Worm (Caenorhabditis elegans): ENCODE measurements around the gene T26C5.3.

Gene T26C5.3

ce11 chrII:9236972-9237371 is 589 bp downstream of the T26C5.3 start:
- no peak for TF ChIP-seq M03D4.4 (tag; optimal IDR thresholded peaks at IDR 0.05)

DNA sequence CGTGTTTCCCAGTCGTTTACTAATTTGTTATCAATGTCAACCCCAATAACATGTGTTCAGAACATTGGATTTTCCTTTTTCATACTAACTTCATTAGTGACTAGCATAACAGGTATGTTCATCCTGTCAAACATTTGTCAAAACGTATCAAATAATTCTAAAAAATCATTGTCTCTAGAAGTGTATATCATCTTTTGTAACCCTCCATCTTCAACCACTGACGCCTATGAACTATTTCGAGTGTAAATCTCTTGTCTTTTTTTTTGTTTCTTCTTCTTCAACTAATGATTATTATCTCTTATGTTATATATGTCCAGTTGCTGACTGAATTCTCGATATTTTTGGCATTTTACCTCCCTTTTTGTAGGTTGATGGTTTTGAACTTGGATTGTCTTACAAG is 1.3 kb downstream of the T26C5.3 start:
- TF ChIP-seq sem-2 (GFP tag; optimal IDR thresholded peaks at IDR 0.05) (no peak), mab-5 (tag; optimal IDR thresholded peaks at IDR 0.05) (no peak), pha-4 (tag; optimal IDR thresholded peaks at IDR 0.05) (no peak), ztf-11 (tag; optimal IDR thresholded peaks at IDR 0.05) (no peak), ham-2 (GFP tag; optimal IDR thresholded peaks at IDR 0.05) (no peak), ceh-39 (tag; optimal IDR thresholded peaks at IDR 0.05) (no peak), ces-1 (GFP tag; optimal IDR thresholded peaks at IDR 0.05) (no peak), nhr-12 (tag; optimal IDR thresholded peaks at IDR 0.05) (no peak), unc-62 (GFP tag; optimal IDR thresholded peaks at IDR 0.05) (no peak)

DNA sequence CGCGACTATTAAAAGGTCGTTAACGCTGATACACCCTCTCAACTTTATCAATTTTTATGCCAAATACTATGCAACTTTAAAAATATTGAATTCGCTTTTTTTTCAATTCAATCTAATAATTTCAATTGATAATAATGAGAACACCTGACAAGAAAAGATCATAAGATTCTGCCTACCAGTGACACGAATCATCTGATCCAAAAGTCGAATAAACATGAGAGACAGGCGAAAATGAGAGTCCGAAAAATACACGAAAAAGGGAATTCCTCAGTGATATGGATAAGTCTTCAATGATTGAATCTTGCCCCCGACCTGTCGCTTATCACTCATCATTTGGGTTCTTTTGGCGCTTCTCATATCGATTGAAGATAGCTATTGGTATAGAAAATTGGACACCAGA is 5.2 kb downstream of the T26C5.3 start:
- TF ChIP-seq ztf-11 (tag; optimal IDR thresholded peaks at IDR 0.05) (no peak), flh-1 (GFP tag; optimal IDR thresholded peaks at IDR 0.05) (no peak), hlh-1 (tag; optimal IDR thresholded peaks at IDR 0.05) (no peak), nhr-28 (tag; optimal IDR thresholded peaks at IDR 0.05) (no peak), ces-1 (GFP tag; optimal IDR thresholded peaks at IDR 0.05) (no peak), elt-3 (tag; optimal IDR thresholded peaks at IDR 0.05) (no peak), sptf-1 (tag; optimal IDR thresholded peaks at IDR 0.05) (no peak), ceh-43 (GFP tag; optimal IDR thresholded peaks at IDR 0.05) (no peak), nhr-237 (tag; optimal IDR thresholded peaks at IDR 0.05) (no peak)

DNA sequence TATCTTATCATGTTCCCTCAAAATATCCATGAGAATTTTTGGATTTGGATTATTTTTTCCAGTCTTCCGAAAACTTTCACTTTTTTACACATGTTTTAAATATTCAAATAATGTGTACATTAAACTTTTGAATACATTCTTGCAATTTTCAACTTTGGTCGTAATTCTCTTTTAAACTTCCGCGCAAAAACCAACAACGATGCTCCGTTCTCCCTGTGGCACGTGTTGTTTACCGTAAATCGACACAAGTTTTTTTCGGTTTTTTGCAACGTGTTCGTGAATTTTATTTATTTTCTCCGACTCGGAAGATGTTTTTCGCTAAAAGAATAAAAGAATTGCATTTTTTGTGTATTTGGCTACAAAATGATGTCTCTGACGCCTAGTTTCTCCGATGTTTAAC is 6.4 kb downstream of the T26C5.3 start:
- no peak for TF ChIP-seq zip-8 (tag; optimal IDR thresholded peaks at IDR 0.05)
- no peak for TF ChIP-seq ham-2 (GFP tag; optimal IDR thresholded peaks at IDR 0.05)
- no peak for TF ChIP-seq drap-1 (GFP tag; optimal IDR thresholded peaks at IDR 0.05)
- TF ChIP-seq nhr-28 (tag; optimal IDR thresholded peaks at IDR 0.05): no peak
- TF ChIP-seq nhr-76 (tag; optimal IDR thresholded peaks at IDR 0.05): no peak
- TF ChIP-seq mep-1 (tag; optimal IDR thresholded peaks at IDR 0.05): peak; percentile 38
- TF ChIP-seq lsy-2 (tag; optimal IDR thresholded peaks at IDR 0.05): no peak
- TF ChIP-seq tbx-8 (GFP tag; optimal IDR thresholded peaks at IDR 0.05): no peak
- TF ChIP-seq mls-2 (tag; optimal IDR thresholded peaks at IDR 0.05): no peak
- TF ChIP-seq nhr-2 (tag; optimal IDR thresholded peaks at IDR 0.05): no peak
- no peak for TF ChIP-seq unc-39 (tag; optimal IDR thresholded peaks at IDR 0.05)
- TF ChIP-seq pha-4 (tag; optimal IDR thresholded peaks at IDR 0.05): peak; percentile 51
- peak; percentile 28 for TF ChIP-seq hlh-1 (tag; optimal IDR thresholded peaks at IDR 0.05)
- TF ChIP-seq ceh-39 (tag; optimal IDR thresholded peaks at IDR 0.05): no peak
- TF ChIP-seq sptf-1 (tag; optimal IDR thresholded peaks at IDR 0.05): no peak
- no peak for TF ChIP-seq lin-32 (GFP tag; optimal IDR thresholded peaks at IDR 0.05)
- TF ChIP-seq nhr-237 (tag; optimal IDR thresholded peaks at IDR 0.05): peak; percentile 25
- TF ChIP-seq sem-2 (GFP tag; optimal IDR thresholded peaks at IDR 0.05): no peak
- no peak for TF ChIP-seq blmp-1 (tag; optimal IDR thresholded peaks at IDR 0.05)
- TF ChIP-seq nhr-12 (tag; optimal IDR thresholded peaks at IDR 0.05): no peak
- no peak for TF ChIP-seq cnd-1 (tag; optimal IDR thresholded peaks at IDR 0.05)
- no peak for TF ChIP-seq elt-1 (tag; optimal IDR thresholded peaks at IDR 0.05; ENCODE audit: borderline replicate concordance, insufficient read depth)
- TF ChIP-seq snpc-4 (tag; optimal IDR thresholded peaks at IDR 0.05): no peak
- no peak for TF ChIP-seq unc-62 (GFP tag; optimal IDR thresholded peaks at IDR 0.05)
- TF ChIP-seq flh-1 (GFP tag; optimal IDR thresholded peaks at IDR 0.05): no peak
- TF ChIP-seq ceh-43 (GFP tag; optimal IDR thresholded peaks at IDR 0.05): no peak
- no peak for TF ChIP-seq lin-13 (tag; optimal IDR thresholded peaks at IDR 0.05)
- TF ChIP-seq M03D4.4 (tag; optimal IDR thresholded peaks at IDR 0.05): no peak
- TF ChIP-seq ceh-83 (GFP tag; optimal IDR thresholded peaks at IDR 0.05): no peak
- TF ChIP-seq ztf-11 (tag; optimal IDR thresholded peaks at IDR 0.05): no peak
- TF ChIP-seq ces-1 (GFP tag; optimal IDR thresholded peaks at IDR 0.05): peak; percentile 15
- no peak for TF ChIP-seq bed-3 (GFP tag; optimal IDR thresholded peaks at IDR 0.05)
- no peak for TF ChIP-seq unc-120 (tag; optimal IDR thresholded peaks at IDR 0.05; ENCODE audit: poor library complexity, severe bottlenecking)
- no peak for TF ChIP-seq mab-5 (tag; optimal IDR thresholded peaks at IDR 0.05)
- no peak for TF ChIP-seq elt-3 (tag; optimal IDR thresholded peaks at IDR 0.05)
